Worm (Caenorhabditis elegans) whole organism, L1 larva: ENCODE data around the gene sre-36.

Experiments
- ama-1 ChIP-seq: fragments of 150-350 bp; optimal IDR thresholded peaks from 2 replicates; lab custom pipeline; 2014
- ceh-82 ChIP-seq, 3 experiments: fragments of 150-350 bp in 1 of 3; sonication (generic microtip) in 2 of 3; optimal IDR thresholded peaks; 2 replicates each; lab custom pipeline; 2014 to 2017; ENCODE audit warnings: missing biosample characterization in 3 of 3, missing genetic modification characterization in 3 of 3
- dpl-1 ChIP-seq, 3 experiments: fragments of 150-350 bp in 2 of 3; sonication (generic microtip) in 1 of 3; optimal IDR thresholded peaks; 2 replicates each; lab custom pipeline; 2014 to 2017; ENCODE audit warnings: missing biosample characterization in 3 of 3, missing genetic modification characterization in 3 of 3, missing genetic modification reagents in 3 of 3
- elt-2 ChIP-seq: sonication (generic microtip); optimal IDR thresholded peaks from 2 replicates; lab custom pipeline; 2016; ENCODE audit warnings: missing genetic modification characterization, mild to moderate bottlenecking, inconsistent platforms, missing compliant biosample characterization, missing genetic modification reagents
- mep-1 ChIP-seq: fragments of 150-350 bp; optimal IDR thresholded peaks from 2 replicates; lab custom pipeline; 2014; ENCODE audit warnings: missing biosample characterization, missing genetic modification characterization
- unc-62 ChIP-seq: fragments of 150-350 bp; optimal IDR thresholded peaks from 2 replicates; lab custom pipeline; 2014; ENCODE audit warnings: missing biosample characterization, missing genetic modification reagents, missing genetic modification characterization
- unc-86 ChIP-seq: sonication (generic microtip); optimal IDR thresholded peaks from 2 replicates; lab custom pipeline; 2016; ENCODE audit warnings: missing genetic modification characterization, missing compliant biosample characterization

ce11 chrV:16435510-16435909 lies 36.0 kb downstream of the sre-36 start, which contains the start of the genes F26D2.13 and F26D2.14:
- TF ChIP-seq unc-86 (tag; lab: Kevin White, UChicago), result no peak
- TF ChIP-seq mep-1 (tag; lab: Kevin White, UChicago), result no peak
- no peak for TF ChIP-seq dpl-1 (GFP tag; optimal IDR thresholded peaks at IDR 0.05; lab: Kevin White, UChicago)
- TF ChIP-seq elt-2 (tag; lab: Kevin White, UChicago), result no peak
- no peak for TF ChIP-seq unc-62
- TF ChIP-seq ceh-82 (tag; optimal IDR thresholded peaks at IDR 0.05; lab: Kevin White, UChicago), result no peak
- TF ChIP-seq ama-1 (lab: Kevin White, UChicago), result no peak
